Fruit fly (Drosophila melanogaster) Kc167 (cell line): ENCODE data around the gene drm.

Experiments
- Myc ChIP-seq: fragments of >200 bp; optimal IDR thresholded peaks from 2 replicates; lab custom pipeline; 2017; ENCODE audit warnings: missing external identifiers
- h ChIP-seq: fragments of >200 bp; optimal IDR thresholded peaks from 3 replicates; lab custom pipeline; 2018; ENCODE audit warnings: missing external identifiers
- psq ChIP-seq: fragments of >200 bp; optimal IDR thresholded peaks from 2 replicates; lab custom pipeline; 2017; ENCODE audit warnings: missing external identifiers

DNA sequence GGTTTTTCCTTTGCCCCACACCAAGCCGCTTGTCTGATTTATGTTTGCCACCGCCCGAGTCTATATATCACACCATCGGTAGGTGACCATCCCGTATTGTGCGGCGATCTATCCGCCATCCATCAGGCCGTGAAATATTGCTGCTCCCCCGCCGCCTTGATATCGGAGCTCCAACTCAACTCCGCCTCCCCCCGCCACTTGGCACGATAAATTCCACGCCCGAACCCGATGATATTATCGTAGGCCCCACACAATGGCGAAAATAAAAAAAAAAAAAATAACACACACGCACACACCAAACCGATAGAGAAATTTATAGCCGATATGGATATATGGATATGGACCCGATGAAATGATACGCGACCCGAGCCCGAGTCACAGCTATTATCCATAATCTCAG lies 51.8 kb downstream of the drm start:
- no peak for TF ChIP-seq Myc (lab: Kevin White, UChicago)
- no peak for TF ChIP-seq psq
- no peak for TF ChIP-seq h (lab: Kevin White, UChicago)
